Worm (Caenorhabditis elegans): Measurements from ENCODE around the gene abcx-1.

DNA sequence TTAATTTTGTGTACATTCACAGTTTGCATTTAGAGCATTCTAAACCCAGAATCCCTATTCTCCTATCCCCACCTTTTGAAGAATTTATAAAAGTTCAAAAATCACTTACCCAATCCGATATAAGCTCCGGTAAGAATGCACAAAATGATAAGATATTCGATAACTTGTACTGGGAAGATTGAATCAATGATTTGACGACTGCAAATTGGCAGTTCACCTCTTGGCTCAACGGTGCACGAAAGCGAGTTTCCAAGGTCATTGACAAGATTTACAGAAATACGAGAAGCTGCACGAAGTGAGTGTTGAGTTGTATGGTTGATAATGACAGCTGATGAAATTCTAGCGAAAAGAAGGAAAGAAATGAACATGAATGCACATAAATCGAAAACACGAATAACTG is 28.3 kb downstream of the abcx-1 start:
- TF ChIP-seq athp-1 (tag; optimal IDR thresholded peaks at IDR 0.05) = no peak
- no peak for TF ChIP-seq nhr-179 (tag; optimal IDR thresholded peaks at IDR 0.05)
- TF ChIP-seq ama-1 (optimal IDR thresholded peaks at IDR 0.05) = no peak
- no peak for TF ChIP-seq ama-1 (GFP tag; optimal IDR thresholded peaks at IDR 0.05)
- TF ChIP-seq ekl-4 (GFP tag; IDR thresholded peaks at IDR 0.05) = no peak
- no peak for TF ChIP-seq snpc-1.3 (tag; optimal IDR thresholded peaks at IDR 0.05; ENCODE audit: insufficient read depth)
- TF ChIP-seq ets-4 (GFP tag; optimal IDR thresholded peaks at IDR 0.05) = no peak
- no peak for TF ChIP-seq egl-18 (GFP tag; IDR thresholded peaks at IDR 0.05)
- no peak for TF ChIP-seq him-1 (tag; optimal IDR thresholded peaks at IDR 0.05)
- TF ChIP-seq nfya-1 (tag; optimal IDR thresholded peaks at IDR 0.05; ENCODE audit: borderline replicate concordance, insufficient read depth) = no peak
- no peak for TF ChIP-seq Y53F4B.3 (GFP tag; IDR thresholded peaks at IDR 0.05)
- TF ChIP-seq unc-62 (GFP tag; optimal IDR thresholded peaks at IDR 0.05) = no peak

All from whole organism, young adult.